Worm (Caenorhabditis elegans): Measurements from ENCODE around the gene T08G3.11.

DNA sequence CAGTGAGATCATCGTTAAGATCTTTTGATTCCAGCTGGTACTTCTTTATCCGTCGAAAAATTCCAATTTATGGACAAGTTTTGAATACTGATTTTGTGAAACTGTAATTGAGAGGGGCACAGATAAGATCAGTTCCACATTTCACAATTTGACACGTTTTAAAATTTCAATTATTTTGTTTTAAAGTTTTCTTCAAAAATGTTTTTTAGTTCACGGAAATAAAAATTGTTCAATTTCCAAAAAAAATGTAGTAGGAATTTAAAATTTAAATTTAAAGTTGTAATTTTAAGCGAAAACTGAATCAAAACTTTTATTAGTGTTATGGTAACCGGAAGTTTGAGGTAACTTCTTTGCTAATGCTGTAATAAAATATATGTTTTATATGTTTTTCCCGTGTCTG, 38.4 kb upstream of the T08G3.11 start, which contains the start of gene F36D3.4:
- TF ChIP-seq cog-1 (tag; optimal IDR thresholded peaks at IDR 0.05): no peak
- no peak for TF ChIP-seq ref-1 (GFP tag; conservative IDR thresholded peaks at IDR 0.05)
- TF ChIP-seq tab-1 (GFP tag; IDR thresholded peaks at IDR 0.05): no peak

Data from whole organism, midembryonic.